Fruit fly (Drosophila melanogaster): ENCODE measurements around the gene CG42655.

DNA sequence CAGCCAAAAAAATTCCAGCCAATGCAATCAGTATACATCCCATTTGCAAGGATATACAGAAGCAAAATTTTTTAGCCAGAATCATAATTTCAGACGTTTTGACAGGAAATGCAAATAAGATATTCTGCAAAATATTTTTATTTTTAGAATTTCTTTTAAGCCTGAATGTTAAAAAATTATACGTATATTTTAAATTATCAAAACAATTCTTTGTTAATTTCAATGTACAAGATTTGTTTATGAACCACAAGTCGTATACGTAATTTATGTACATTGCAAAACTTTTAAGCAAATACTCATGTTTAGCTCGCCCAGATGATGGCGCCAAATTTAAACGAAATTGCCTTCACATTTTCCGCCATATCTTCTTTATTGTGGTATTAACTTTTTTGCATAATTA lies 914 bp upstream of the CG42655 start, which contains the start of gene CG42654:
- TF ChIP-seq CG8478 (optimal IDR thresholded peaks at IDR 0.05): no peak
- no peak for TF ChIP-seq CTCF (optimal IDR thresholded peaks at IDR 0.05)
